Fruit fly (Drosophila melanogaster) whole organism, pupa: Measurements from ENCODE around the gene tHMG1.

Source experiments
- CG10348 ChIP-seq: fragments of 200-800 bp; sonication (Bioruptor generic); IDR thresholded peaks from 2 replicates; pipeline ENCODE4 v1.3.6; 2022; ENCODE audit warnings: missing biosample characterization, missing genetic modification characterization
- CG12605 ChIP-seq: fragments of 200-800 bp; sonication (Bioruptor generic); IDR thresholded peaks from 2 replicates; pipeline ENCODE4 v1.3.6; 2022; ENCODE audit warnings: missing biosample characterization, missing genetic modification characterization
- CG13204 ChIP-seq: fragments of 200-800 bp; sonication (Bioruptor generic); optimal IDR thresholded peaks from 2 replicates; lab custom pipeline; 2018; ENCODE audit warnings: missing biosample characterization, mild to moderate bottlenecking, missing genetic modification characterization, moderate library complexity
- CG14655 ChIP-seq: fragments of 200-800 bp; sonication (Bioruptor generic); optimal IDR thresholded peaks from 3 replicates; lab custom pipeline; 2017; ENCODE audit warnings: mild to moderate bottlenecking, missing biosample characterization, missing genetic modification reagents, missing genetic modification characterization
- CG15710 ChIP-seq: fragments of 200-800 bp; sonication (Bioruptor generic); optimal IDR thresholded peaks from 2 replicates; lab custom pipeline; 2018; ENCODE audit warnings: missing biosample characterization, mild to moderate bottlenecking, missing genetic modification characterization, moderate library complexity
- CG17806 ChIP-seq: fragments of 200-800 bp; sonication (Bioruptor generic); optimal IDR thresholded peaks from 2 replicates; lab custom pipeline; 2018; ENCODE audit warnings: missing biosample characterization, mild to moderate bottlenecking, missing genetic modification characterization, moderate library complexity
- CG32121 ChIP-seq: fragments of 200-800 bp; sonication (Bioruptor generic); IDR thresholded peaks from 2 replicates; pipeline ENCODE4 v1.3.6; 2022; ENCODE audit warnings: missing biosample characterization, missing genetic modification characterization
- CG34367 ChIP-seq: fragments of 200-800 bp; sonication (Bioruptor generic); optimal IDR thresholded peaks from 2 replicates; lab custom pipeline; 2018; ENCODE audit warnings: missing biosample characterization, mild to moderate bottlenecking, missing genetic modification characterization
- CG4496 ChIP-seq: fragments of 200-800 bp; sonication (Bioruptor generic); IDR thresholded peaks from 3 replicates; pipeline ENCODE4 v1.3.6; 2022; ENCODE audit warnings: missing biosample characterization, missing genetic modification characterization
- CG8159 ChIP-seq: fragments of 200-800 bp; sonication (Bioruptor generic); optimal IDR thresholded peaks from 3 replicates; lab custom pipeline; 2018; ENCODE audit warnings: missing biosample characterization, mild to moderate bottlenecking, missing genetic modification characterization, moderate library complexity
- CG8301 ChIP-seq: fragments of 200-800 bp; sonication (Bioruptor generic); optimal IDR thresholded peaks from 2 replicates; lab custom pipeline; 2018; ENCODE audit warnings: missing biosample characterization, mild to moderate bottlenecking, missing genetic modification characterization
- CG9948 ChIP-seq: fragments of 200-800 bp; sonication (Bioruptor generic); optimal IDR thresholded peaks from 2 replicates; lab custom pipeline; 2018; ENCODE audit warnings: missing biosample characterization, mild to moderate bottlenecking, missing genetic modification characterization, moderate library complexity
- D1 ChIP-seq: fragments of 200-800 bp; sonication (Bioruptor generic); optimal IDR thresholded peaks from 2 replicates; lab custom pipeline; 2018; ENCODE audit warnings: missing biosample characterization, mild to moderate bottlenecking, missing genetic modification characterization, moderate library complexity
- EcR ChIP-seq: fragments of 200-800 bp; sonication (Bioruptor generic); optimal IDR thresholded peaks from 3 replicates; lab custom pipeline; 2019; ENCODE audit warnings: missing biosample characterization, missing genetic modification characterization, mild to moderate bottlenecking, moderate library complexity, missing genetic modification reagents
- Ets98B ChIP-seq: fragments of 200-800 bp; sonication (Bioruptor generic); IDR thresholded peaks from 2 replicates; pipeline ENCODE4 v1.3.6; 2022; ENCODE audit warnings: missing biosample characterization, missing genetic modification characterization
- Pif1A ChIP-seq: fragments of 200-800 bp; sonication (Bioruptor generic); optimal IDR thresholded peaks from 3 replicates; lab custom pipeline; 2016; ENCODE audit warnings: missing biosample characterization, missing genetic modification characterization
- Pif1B ChIP-seq: fragments of 200-800 bp; sonication (Bioruptor generic); optimal IDR thresholded peaks from 3 replicates; lab custom pipeline; 2016; ENCODE audit warnings: missing biosample characterization, missing genetic modification characterization
- Snoo ChIP-seq: fragments of 200-800 bp; sonication (Bioruptor generic); optimal IDR thresholded peaks from 3 replicates; lab custom pipeline; 2017; ENCODE audit warnings: missing biosample characterization, mild to moderate bottlenecking, missing genetic modification characterization, inconsistent platforms
- fd96Ca ChIP-seq: fragments of 200-800 bp; sonication (Bioruptor generic); IDR thresholded peaks from 3 replicates; pipeline ENCODE4 v1.3.6; 2022; ENCODE audit warnings: missing biosample characterization, missing genetic modification characterization
- gl ChIP-seq: fragments of 200-800 bp; sonication (Bioruptor generic); optimal IDR thresholded peaks from 2 replicates; lab custom pipeline; 2018; ENCODE audit warnings: missing biosample characterization, mild to moderate bottlenecking, missing genetic modification characterization
- rn ChIP-seq: fragments of 200-800 bp; sonication (Bioruptor generic); IDR thresholded peaks from 2 replicates; pipeline ENCODE4 v1.3.6; 2022; ENCODE audit warnings: missing biosample characterization, missing genetic modification characterization

The tHMG1 gene

dm6 chr3R:22491088-22491879, at the start of gene tHMG1, which contains the start of gene CCT1:
Gene tHMG1, plus strand, starts transcription at chr3R:22491829.
Gene CCT1, minus strand, starts transcription at chr3R:22491439.
- TF ChIP-seq gl (tag; lab: Kevin White, UChicago): no peak
- no peak for TF ChIP-seq CG17806 (tag; lab: Kevin White, UChicago)
- TF ChIP-seq rn: no peak
- TF ChIP-seq CG8301 (tag; lab: Kevin White, UChicago): no peak
- TF ChIP-seq CG10348: no peak
- TF ChIP-seq CG14655 (GFP tag; lab: Kevin White, UChicago): no peak

- no peak for TF ChIP-seq CG8301 (tag; lab: Kevin White, UChicago)
These were observed 45.1 kb upstream of the tHMG1 start, which contains the start of gene CG12499 for dm6 chr3R:22446493-22446892. Gene CG12499, minus strand, starts transcription at chr3R:22446587.

- TF ChIP-seq CG4496 (GFP tag; lab: Robert Waterston, UW) (no peak), fd96Ca (GFP tag; lab: Robert Waterston, UW) (peak; percentile 34; the same call in 1 of the 3 replicates), CG13204 (no peak), CG32121 (GFP tag; lab: Robert Waterston, UW) (peak; percentile 7; the same call in 1 of the 2 replicates), Pif1B (GFP tag; lab: Kevin White, UChicago) (peak; percentile 37)
These were observed 44.3 kb upstream of the tHMG1 start, which contains the start of gene CG34288 for dm6 chr3R:22447195-22447873. Gene CG34288, minus strand, starts transcription at chr3R:22447263.

dm6 chr3R:22447874-22448254, 43.8 kb upstream of the tHMG1 start, which contains the start of gene CG34376:
Gene CG34376, plus strand, starts transcription at chr3R:22448099.
- TF ChIP-seq Snoo (tag; lab: Kevin White, UChicago): peak; percentile 24
- TF ChIP-seq rn: peak; percentile 17; the same call in 1 of the 2 replicates
- peak; percentile 21 for TF ChIP-seq Pif1B (GFP tag; lab: Kevin White, UChicago)
- TF ChIP-seq CG4496 (GFP tag; lab: Robert Waterston, UW): peak; percentile 80
- 0 out of 3 replicates have a peak, but pooled peaks have one; percentile 37 for TF ChIP-seq fd96Ca (GFP tag; lab: Robert Waterston, UW)
- TF ChIP-seq EcR (GFP tag; lab: Kevin White, UChicago): no peak
- peak; percentile 8 for TF ChIP-seq CG15710 (tag; lab: Kevin White, UChicago)
- peak; percentile 66 for TF ChIP-seq CG32121 (GFP tag; lab: Robert Waterston, UW)
- TF ChIP-seq CG9948 (tag; lab: Kevin White, UChicago): no peak
- TF ChIP-seq CG8301 (tag; lab: Kevin White, UChicago): no peak
- peak; percentile 53; the same call in 1 of the 2 replicates for TF ChIP-seq Ets98B (GFP tag; lab: Robert Waterston, UW)
- peak; percentile 78 for TF ChIP-seq CG12605 (GFP tag; lab: Robert Waterston, UW)
- TF ChIP-seq CG8159 (tag; lab: Kevin White, UChicago): peak; percentile 32
- TF ChIP-seq, all 21 proteins: peak for 10

dm6 chr3R:22449871-22450424, 41.7 kb upstream of the tHMG1 start:
- no peak for TF ChIP-seq CG4496 (GFP tag; lab: Robert Waterston, UW)
- no peak for TF ChIP-seq Snoo (tag; lab: Kevin White, UChicago)
- no peak for TF ChIP-seq CG13204
- TF ChIP-seq CG10348: no peak
- TF ChIP-seq Pif1A (GFP tag; lab: Kevin White, UChicago): no peak
- no peak for TF ChIP-seq CG17806 (tag; lab: Kevin White, UChicago)
- TF ChIP-seq EcR (GFP tag; lab: Kevin White, UChicago): no peak
- no peak for TF ChIP-seq gl (tag; lab: Kevin White, UChicago)
- TF ChIP-seq CG9948 (tag; lab: Kevin White, UChicago): no peak
- no peak for TF ChIP-seq CG15710 (tag; lab: Kevin White, UChicago)
- TF ChIP-seq CG8301 (tag; lab: Kevin White, UChicago): no peak
- TF ChIP-seq Pif1B (GFP tag; lab: Kevin White, UChicago): no peak
- no peak for TF ChIP-seq fd96Ca (GFP tag; lab: Robert Waterston, UW)
- TF ChIP-seq CG14655 (GFP tag; lab: Kevin White, UChicago): no peak
- no peak for TF ChIP-seq CG12605 (GFP tag; lab: Robert Waterston, UW)
- no peak for TF ChIP-seq rn
- no peak for TF ChIP-seq CG8159 (tag; lab: Kevin White, UChicago)
- no peak for TF ChIP-seq D1 (tag; lab: Kevin White, UChicago)
- no peak for TF ChIP-seq Ets98B (GFP tag; lab: Robert Waterston, UW)
- no peak for TF ChIP-seq CG34367 (tag; lab: Kevin White, UChicago)
